Fruit fly (Drosophila melanogaster) ovary, adult (tissue): Measurements from ENCODE around the gene CG4709.
A peak's percentile ranks its signal among the peaks of the same experiment; 100 is the strongest.

ENCODE experiments used
- CG17801 ChIP-seq: fragments of 200-800 bp; optimal IDR thresholded peaks from 2 replicates; lab custom pipeline; 2019; ENCODE audit warnings: missing biosample characterization, mild to moderate bottlenecking, missing genetic modification characterization, moderate library complexity; ENCODE audit not compliant: partially characterized antibody

CG4709 gene

dm6 chr2L:9937908-9938307 is 16.2 kb upstream of the CG4709 start, which contains the start of gene Arglu1:
Gene Arglu1 (minus strand): TSS chr2L:9938134.
- TF ChIP-seq CG17801 (GFP tag; lab: Kevin White, UChicago) = peak; percentile 69

- peak; percentile 59 for TF ChIP-seq CG17801 (GFP tag; lab: Kevin White, UChicago)
Observed at dm6 chr2L:9938631-9939256, 15.4 kb upstream of the CG4709 start, which contains the start of the genes Datp and CG4619. Gene Datp (minus strand): TSS chr2L:9938790. Gene CG4619 (plus strand): TSS chr2L:9938863.

- TF ChIP-seq CG17801 (GFP tag; lab: Kevin White, UChicago) = no peak
Observed at dm6 chr2L:9943521-9943920, 10.6 kb upstream of the CG4709 start.

- no peak for TF ChIP-seq CG17801 (GFP tag; lab: Kevin White, UChicago)
Observed at dm6 chr2L:9945086-9945485, 9.0 kb upstream of the CG4709 start.

- TF ChIP-seq CG17801 (GFP tag; lab: Kevin White, UChicago) = no peak
Observed at dm6 chr2L:9946051-9946450, 8.1 kb upstream of the CG4709 start.

- TF ChIP-seq CG17801 (GFP tag; lab: Kevin White, UChicago) = peak; percentile 66
Observed at dm6 chr2L:9947265-9947664, 6.9 kb upstream of the CG4709 start, which contains the start of gene CG5853. Gene CG5853 (minus strand): TSS chr2L:9947648.

dm6 chr2L:9947738-9948519 is 6.2 kb upstream of the CG4709 start:
- TF ChIP-seq CG17801 (GFP tag; lab: Kevin White, UChicago) = no peak

- TF ChIP-seq CG17801 (GFP tag; lab: Kevin White, UChicago) = no peak
Observed at dm6 chr2L:9948520-9948858, 5.6 kb upstream of the CG4709 start.

dm6 chr2L:9949178-9950062 is 4.7 kb upstream of the CG4709 start:
- no peak for TF ChIP-seq CG17801 (GFP tag; lab: Kevin White, UChicago)

dm6 chr2L:9954696-9955095 is 571 bp downstream of the CG4709 start:
- no peak for TF ChIP-seq CG17801 (GFP tag; lab: Kevin White, UChicago)

dm6 chr2L:9956993-9957652 is 3.0 kb downstream of the CG4709 start, which contains the start of the genes CG4658 and CG5846:
Gene CG4658 (plus strand): TSS chr2L:9957132.
Gene CG5846 (minus strand): TSS chr2L:9957237.
- peak; percentile 96 for TF ChIP-seq CG17801 (GFP tag; lab: Kevin White, UChicago)

dm6 chr2L:9960758-9961157 is 6.6 kb downstream of the CG4709 start:
- TF ChIP-seq CG17801 (GFP tag; lab: Kevin White, UChicago) = no peak

dm6 chr2L:9963603-9964042 is 9.5 kb downstream of the CG4709 start, which contains the start of gene CG5850:
Gene CG5850 (minus strand): TSS chr2L:9963949.
- peak; percentile 18 for TF ChIP-seq CG17801 (GFP tag; lab: Kevin White, UChicago)
